Worm (Caenorhabditis elegans) whole organism, L3 larva: Measurements from ENCODE around the gene acl-2.

Source experiments
- ZK546.5 ChIP-seq: sonication (generic microtip); optimal IDR thresholded peaks from 2 replicates; lab custom pipeline; 2017; ENCODE audit warnings: missing biosample characterization, missing genetic modification characterization
- aly-2 ChIP-seq: fragments of 150-350 bp; optimal IDR thresholded peaks from 2 replicates; lab custom pipeline; 2014; ENCODE audit warnings: missing biosample characterization, missing genetic modification characterization
- ama-1 ChIP-seq: fragments of 150-350 bp; optimal IDR thresholded peaks from 2 replicates; lab custom pipeline; 2018
- egl-5 ChIP-seq: fragments of 150-350 bp; optimal IDR thresholded peaks from 2 replicates; lab custom pipeline; 2017; ENCODE audit warnings: missing biosample characterization, missing genetic modification reagents, missing genetic modification characterization, inconsistent platforms
- elt-1 ChIP-seq: fragments of 150-350 bp; optimal IDR thresholded peaks from 2 replicates; lab custom pipeline; 2014; ENCODE audit warnings: missing biosample characterization, missing genetic modification characterization
- fkh-10 ChIP-seq: sonication (generic microtip); optimal IDR thresholded peaks from 2 replicates; lab custom pipeline; 2017; ENCODE audit warnings: missing biosample characterization, missing genetic modification reagents, missing genetic modification characterization
- hmg-11 ChIP-seq: sonication (generic microtip); optimal IDR thresholded peaks from 2 replicates; lab custom pipeline; 2016; ENCODE audit warnings: missing genetic modification characterization, missing compliant biosample characterization
- jun-1 ChIP-seq: fragments of 150-350 bp; optimal IDR thresholded peaks from 2 replicates; lab custom pipeline; 2014; ENCODE audit warnings: missing biosample characterization, missing genetic modification reagents, missing genetic modification characterization
- pqm-1 ChIP-seq: fragments of 150-350 bp; optimal IDR thresholded peaks from 2 replicates; lab custom pipeline; 2017; ENCODE audit warnings: missing biosample characterization, missing genetic modification characterization, inconsistent platforms
- snpc-4 ChIP-seq: fragments of 150-350 bp; optimal IDR thresholded peaks from 2 replicates; lab custom pipeline; 2014; ENCODE audit warnings: missing biosample characterization, missing genetic modification characterization
- ztf-11 ChIP-seq: fragments of 150-350 bp; optimal IDR thresholded peaks from 2 replicates; lab custom pipeline; 2014; ENCODE audit warnings: missing biosample characterization, missing genetic modification characterization

- no peak for TF ChIP-seq ZK546.5
- no peak for TF ChIP-seq jun-1
- TF ChIP-seq fkh-10 (GFP tag; lab: Kevin White, UChicago) = no peak
- TF ChIP-seq ama-1 (lab: Kevin White, UChicago) = peak; percentile 39
- no peak for TF ChIP-seq egl-5
- no peak for TF ChIP-seq snpc-4
- no peak for TF ChIP-seq ztf-11 (tag; lab: Kevin White, UChicago)
- TF ChIP-seq hmg-11 (tag; lab: Kevin White, UChicago) = no peak
- TF ChIP-seq pqm-1 (tag; lab: Kevin White, UChicago) = no peak
- TF ChIP-seq aly-2 (tag; lab: Kevin White, UChicago) = no peak
- no peak for TF ChIP-seq elt-1 (tag; lab: Kevin White, UChicago)
These were observed 47.4 kb downstream of the acl-2 start for ce11 chrV:9983529-9983928.
